Worm (Caenorhabditis elegans) whole organism, young adult: ENCODE measurements around the gene Y43D4A.2.

ENCODE experiments used
- B0019.2 ChIP-seq: fragments of 200-800 bp; sonication (Bioruptor generic); conservative IDR thresholded peaks from 2 replicates; pipeline ENCODE4 v1.3.6; 2022; ENCODE audit warnings: missing genetic modification reagents, missing genetic modification characterization, missing compliant biosample characterization
- B0336.3 ChIP-seq: fragments of 200-800 bp; sonication (Bioruptor generic); IDR thresholded peaks from 2 replicates; pipeline ENCODE4 v1.3.6; 2022; ENCODE audit warnings: missing genetic modification characterization, missing compliant biosample characterization
- D2030.7 ChIP-seq: fragments of 200-800 bp; sonication (Bioruptor generic); IDR thresholded peaks from 2 replicates; pipeline ENCODE4 v1.3.6; 2022; ENCODE audit warnings: missing genetic modification reagents, missing genetic modification characterization, missing compliant biosample characterization
- F22D6.2 ChIP-seq: sonication (generic microtip); optimal IDR thresholded peaks from 2 replicates; lab custom pipeline; 2016; ENCODE audit warnings: mild to moderate bottlenecking, missing genetic modification characterization, missing compliant biosample characterization
- F37B4.10 ChIP-seq: fragments of 200-800 bp; sonication (Bioruptor generic); IDR thresholded peaks from 2 replicates; pipeline ENCODE4 v1.3.6; 2022; ENCODE audit warnings: missing genetic modification characterization, missing compliant biosample characterization
- F57A8.1 ChIP-seq: fragments of 200-800 bp; sonication (Bioruptor generic); optimal IDR thresholded peaks from 2 replicates; lab custom pipeline; 2018; ENCODE audit warnings: mild to moderate bottlenecking, missing genetic modification characterization, moderate library complexity, missing compliant biosample characterization
- K11D2.4 ChIP-seq: fragments of 200-800 bp; sonication (Bioruptor generic); IDR thresholded peaks from 2 replicates; pipeline ENCODE4 v1.3.6; 2022; ENCODE audit warnings: missing genetic modification reagents, missing genetic modification characterization, missing compliant biosample characterization
- Y53G8AR.9 ChIP-seq: fragments of 200-800 bp; sonication (Bioruptor generic); conservative IDR thresholded peaks from 2 replicates; pipeline ENCODE4 v1.3.6; 2022; ENCODE audit warnings: missing genetic modification reagents, missing genetic modification characterization, missing compliant biosample characterization
- ZK185.1 ChIP-seq: sonication (generic microtip); optimal IDR thresholded peaks from 2 replicates; lab custom pipeline; 2016; ENCODE audit warnings: mild to moderate bottlenecking, missing genetic modification characterization, missing compliant biosample characterization; ENCODE audit not compliant: poor library complexity, severe bottlenecking
- ama-1 ChIP-seq, 3 experiments: fragments of 150-350 bp in 1 of 3; sonication (generic microtip) in 2 of 3; optimal IDR thresholded peaks; 2 replicates each; lab custom pipeline; 2014 to 2018; ENCODE audit warnings: missing biosample characterization in 2 of 3, missing genetic modification characterization in 2 of 3, missing genetic modification reagents in 2 of 3
- aptf-2 ChIP-seq: fragments of 200-800 bp; sonication (Bioruptor generic); conservative IDR thresholded peaks from 2 replicates; pipeline ENCODE4 v1.3.6; 2022; ENCODE audit warnings: missing genetic modification reagents, missing genetic modification characterization, missing compliant biosample characterization
- aptf-3 ChIP-seq: fragments of 200-800 bp; sonication (Bioruptor generic); IDR thresholded peaks from 2 replicates; pipeline ENCODE4 v1.3.6; 2022; ENCODE audit warnings: missing genetic modification characterization, missing compliant biosample characterization
- attf-6 ChIP-seq: fragments of 200-800 bp; sonication (Bioruptor generic); IDR thresholded peaks from 2 replicates; pipeline ENCODE4 v1.3.6; 2022; ENCODE audit warnings: missing genetic modification reagents, missing genetic modification characterization, missing compliant biosample characterization
- ccch-3 ChIP-seq: fragments of 200-800 bp; sonication (Bioruptor generic); optimal IDR thresholded peaks from 2 replicates; lab custom pipeline; 2018; ENCODE audit warnings: mild to moderate bottlenecking, missing genetic modification characterization, missing compliant biosample characterization
- ceh-58 ChIP-seq: fragments of 200-800 bp; sonication (Bioruptor generic); IDR thresholded peaks from 2 replicates; pipeline ENCODE4 v1.3.6; 2022; ENCODE audit warnings: missing genetic modification characterization, missing compliant biosample characterization
- ceh-91 ChIP-seq: fragments of 200-800 bp; sonication (Bioruptor generic); IDR thresholded peaks from 2 replicates; pipeline ENCODE4 v1.3.6; 2022; ENCODE audit warnings: missing genetic modification reagents, missing genetic modification characterization, missing compliant biosample characterization
- chd-7 ChIP-seq: sonication (generic microtip); optimal IDR thresholded peaks from 2 replicates; lab custom pipeline; 2016; ENCODE audit warnings: mild to moderate bottlenecking, missing genetic modification characterization, moderate library complexity, missing compliant biosample characterization
- lin-54 ChIP-seq: fragments of 200-800 bp; sonication (Bioruptor generic); optimal IDR thresholded peaks from 2 replicates; lab custom pipeline; 2018; ENCODE audit warnings: mild to moderate bottlenecking, missing genetic modification characterization, missing compliant biosample characterization
- lsy-27 ChIP-seq: sonication (generic microtip); optimal IDR thresholded peaks from 2 replicates; lab custom pipeline; 2017; ENCODE audit warnings: missing genetic modification characterization, mild to moderate bottlenecking, missing compliant biosample characterization, antibody characterized with exemption, missing genotype, borderline replicate concordance; ENCODE audit not compliant: insufficient read depth
- madf-3 ChIP-seq: fragments of 200-800 bp; sonication (Bioruptor generic); IDR thresholded peaks from 2 replicates; pipeline ENCODE4 v1.3.6; 2022; ENCODE audit warnings: missing genetic modification reagents, missing genetic modification characterization, missing compliant biosample characterization
- madf-6 ChIP-seq: fragments of 200-800 bp; sonication (Bioruptor generic); IDR thresholded peaks from 2 replicates; pipeline ENCODE4 v1.3.6; 2022; ENCODE audit warnings: missing genetic modification reagents, missing genetic modification characterization, missing compliant biosample characterization
- nhr-80 ChIP-seq: sonication (generic microtip); optimal IDR thresholded peaks from 2 replicates; lab custom pipeline; 2016; ENCODE audit warnings: missing genetic modification characterization, missing compliant biosample characterization
- snpc-1.3 ChIP-seq: sonication (generic microtip); optimal IDR thresholded peaks from 2 replicates; lab custom pipeline; 2017; ENCODE audit warnings: missing genetic modification characterization, mild to moderate bottlenecking, missing compliant biosample characterization, antibody characterized with exemption, moderate library complexity, missing genotype, missing genetic modification reagents; ENCODE audit not compliant: insufficient read depth
- snpc-4 ChIP-seq, 5 experiments: fragments of 150-350 bp in 1 of 5; sonication (generic microtip) in 4 of 5; optimal IDR thresholded peaks; 2 replicates each; lab custom pipeline; 2014 to 2018; ENCODE audit warnings: missing genetic modification characterization in 5 of 5, missing biosample characterization in 3 of 5, antibody characterized with exemption in 2 of 5, mild to moderate bottlenecking in 2 of 5, missing compliant biosample characterization in 2 of 5, missing genotype in 2 of 5, moderate library complexity in 2 of 5, missing genetic modification reagents in 1 of 5
- somi-1 ChIP-seq: fragments of 200-800 bp; sonication (Bioruptor generic); optimal IDR thresholded peaks from 2 replicates; lab custom pipeline; 2018; ENCODE audit warnings: mild to moderate bottlenecking, missing genetic modification characterization, missing compliant biosample characterization
- tbp1 ChIP-seq: fragments of 200-800 bp; sonication (Bioruptor generic); optimal IDR thresholded peaks from 2 replicates; lab custom pipeline; 2018; ENCODE audit warnings: mild to moderate bottlenecking, missing genetic modification characterization, missing compliant biosample characterization
- ztf-22 ChIP-seq: fragments of 200-800 bp; sonication (Bioruptor generic); optimal IDR thresholded peaks from 2 replicates; lab custom pipeline; 2018; ENCODE audit warnings: mild to moderate bottlenecking, missing genetic modification characterization, moderate library complexity, missing compliant biosample characterization
- ztf-25 ChIP-seq: fragments of 200-800 bp; sonication (Bioruptor generic); IDR thresholded peaks from 2 replicates; pipeline ENCODE4 v1.3.6; 2022; ENCODE audit warnings: missing genetic modification reagents, missing genetic modification characterization, missing compliant biosample characterization
- ztf-28 ChIP-seq: fragments of 200-800 bp; sonication (Bioruptor generic); IDR thresholded peaks from 2 replicates; pipeline ENCODE4 v1.3.6; 2022; ENCODE audit warnings: missing genetic modification reagents, missing genetic modification characterization, missing compliant biosample characterization

Gene Y43D4A.2

DNA sequence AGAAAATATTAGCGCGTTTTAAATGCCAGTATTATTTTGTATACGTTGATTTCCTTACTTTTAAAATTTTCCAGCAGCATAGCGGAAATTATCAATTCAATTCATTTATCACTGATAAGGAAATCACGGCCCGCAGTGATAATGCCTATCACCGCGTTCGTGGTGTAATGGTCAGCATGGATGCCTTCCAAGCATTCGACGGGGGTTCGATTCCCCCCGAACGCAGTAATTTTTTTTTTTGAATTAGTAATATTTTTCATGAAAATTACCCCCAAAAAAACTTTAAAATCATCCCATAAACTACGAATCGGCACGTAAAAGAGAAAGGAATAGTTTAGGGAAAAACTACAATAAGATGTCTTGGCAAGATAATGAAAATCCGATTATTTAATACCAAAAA is 19.4 kb upstream of the Y43D4A.2 start (continued):
- TF ChIP-seq tbp1 (GFP tag; lab: Kevin White, UChicago): peak; percentile 95
- no peak for TF ChIP-seq ceh-91 (GFP tag; lab: Robert Waterston, UW)
- no peak for TF ChIP-seq aptf-3 (GFP tag; lab: Robert Waterston, UW)
- TF ChIP-seq madf-3 (GFP tag; lab: Robert Waterston, UW): 0 out of 2 replicates have a peak, but pooled peaks have one; percentile 78

DNA sequence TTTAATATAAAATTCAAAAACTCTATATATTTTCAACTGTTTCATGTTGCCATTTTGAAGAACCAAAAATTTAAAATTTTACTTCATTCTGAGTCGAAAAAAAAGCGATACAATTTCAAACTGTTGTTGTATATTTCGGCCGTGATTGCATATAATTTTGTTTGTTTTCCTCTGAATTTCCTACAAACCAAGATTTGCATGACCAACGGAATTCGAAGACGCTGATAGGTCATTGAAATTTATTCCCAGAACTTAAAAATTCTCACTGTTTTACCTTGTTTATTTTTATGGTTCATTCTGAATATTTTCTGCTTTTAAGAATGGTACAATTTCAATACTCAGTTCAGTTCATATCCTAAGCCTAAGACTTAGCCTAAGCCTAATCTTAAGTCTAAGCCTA is 4.6 kb downstream of the Y43D4A.2 start:
- peak; percentile 58; the same call in 1 of the 2 replicates for TF ChIP-seq attf-6 (GFP tag; lab: Robert Waterston, UW)
- TF ChIP-seq snpc-4 (GFP tag; optimal IDR thresholded peaks at IDR 0.05; lab: Kevin White, UChicago): no peak
- peak in 2 of 4 experiments; percentile 25 to 39 for TF ChIP-seq snpc-4 (tag; optimal IDR thresholded peaks at IDR 0.05; lab: Kevin White, UChicago)
- no peak for TF ChIP-seq F57A8.1 (GFP tag; lab: Kevin White, UChicago)

DNA sequence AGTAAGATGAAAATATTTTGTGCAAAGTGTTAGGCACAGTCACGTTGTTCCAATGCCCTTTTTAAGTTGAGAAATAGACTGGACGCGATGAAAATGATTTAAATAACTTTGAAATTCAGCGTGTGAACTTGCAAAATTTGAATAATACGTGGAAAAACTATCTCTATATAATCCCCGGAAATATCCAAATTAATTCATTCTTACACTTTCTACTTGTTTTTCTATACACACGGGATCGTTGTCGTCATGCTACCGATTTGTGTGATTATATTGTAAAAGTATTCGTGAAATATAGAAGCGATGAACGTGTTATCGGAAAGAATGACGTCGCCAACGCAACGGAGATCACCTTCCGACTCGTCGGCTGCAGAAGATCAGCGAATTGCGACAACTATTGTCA is 12.1 kb downstream of the Y43D4A.2 start, which contains the start of gene Y43D4A.1:
TSS of gene Y43D4A.1 (plus strand) at position 301 of the 400 bp plus-strand sequence.
- TF ChIP-seq aptf-2 (no peak), snpc-1.3 (tag; lab: Kevin White, UChicago) (no peak), madf-6 (GFP tag; lab: Robert Waterston, UW) (no peak), somi-1 (GFP tag; lab: Kevin White, UChicago) (no peak)
- TF ChIP-seq, all 124 proteins: peak for 0

DNA sequence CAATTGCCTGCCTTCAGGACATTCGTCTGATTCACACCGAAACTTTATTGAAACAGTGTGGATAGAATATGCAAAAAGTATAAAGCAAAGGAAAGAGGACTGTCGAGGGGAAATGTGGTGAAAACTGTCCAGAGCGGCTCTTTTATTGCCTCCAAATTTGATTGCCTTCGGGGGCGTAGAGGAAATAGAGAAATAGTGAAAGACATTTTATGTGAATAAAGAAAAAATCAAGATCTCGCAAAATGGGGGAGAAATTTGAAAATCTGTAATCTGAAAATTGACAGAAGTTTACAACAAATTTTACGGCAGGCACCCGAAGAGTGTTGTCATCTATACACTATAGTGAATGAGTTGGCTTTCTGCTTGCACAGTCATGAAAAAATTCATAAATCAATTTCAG is 14.9 kb downstream of the Y43D4A.2 start, which contains the start of gene Y51H4A.24:
TSS of gene Y51H4A.24 (minus strand) at position 101 of the 400 bp plus-strand sequence.
- TF ChIP-seq ztf-25 (GFP tag; lab: Robert Waterston, UW) (no peak), ccch-3 (GFP tag; lab: Kevin White, UChicago) (no peak), lin-54 (GFP tag; lab: Kevin White, UChicago) (no peak), lsy-27 (tag; lab: Kevin White, UChicago) (no peak), snpc-1.3 (tag; lab: Kevin White, UChicago) (no peak), ceh-58 (GFP tag; lab: Robert Waterston, UW) (no peak), ZK185.1 (tag; lab: Kevin White, UChicago) (no peak), K11D2.4 (no peak), B0336.3 (GFP tag; lab: Robert Waterston, UW) (no peak), B0019.2 (GFP tag; lab: Robert Waterston, UW) (no peak), F22D6.2 (tag; lab: Kevin White, UChicago) (no peak), Y53G8AR.9 (no peak), F57A8.1 (GFP tag; lab: Kevin White, UChicago) (no peak), ztf-28 (GFP tag; lab: Robert Waterston, UW) (no peak), chd-7 (tag; lab: Kevin White, UChicago) (no peak), D2030.7 (GFP tag; lab: Robert Waterston, UW) (no peak)

DNA sequence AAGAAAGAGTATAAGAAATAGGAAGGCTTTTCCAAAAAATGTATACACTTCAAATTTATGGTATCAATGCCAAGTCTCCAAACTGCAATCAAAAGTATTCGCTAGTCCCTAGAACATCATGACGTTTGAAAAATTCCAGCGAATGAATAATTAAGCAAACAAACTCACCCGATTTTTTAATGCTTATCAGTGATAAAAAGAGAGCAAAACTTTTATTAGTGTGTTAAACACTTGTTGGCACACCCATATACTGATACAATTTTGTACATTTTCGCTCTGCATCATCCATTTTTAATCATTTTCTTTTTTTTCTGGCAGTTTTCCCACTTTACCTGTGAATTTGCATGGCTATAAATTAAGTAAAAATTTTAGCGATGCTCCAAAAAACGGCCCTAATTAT is 19.7 kb downstream of the Y43D4A.2 start, which contains the start of gene Y51H4A.25:
TSS of gene Y51H4A.25 (plus strand) at position 373 of the 400 bp plus-strand sequence.
- TF ChIP-seq nhr-80 (tag; lab: Kevin White, UChicago) (peak; percentile 49), F37B4.10 (no peak), aptf-3 (GFP tag; lab: Robert Waterston, UW) (no peak), lsy-27 (tag; lab: Kevin White, UChicago) (no peak), ztf-22 (no peak), ama-1 (optimal IDR thresholded peaks at IDR 0.05; lab: Kevin White, UChicago) (no peak), ama-1 (GFP tag; optimal IDR thresholded peaks at IDR 0.05; lab: Kevin White, UChicago) (no peak)
